Worm (Caenorhabditis elegans) whole organism, young adult: ENCODE data around the gene sra-33.

ENCODE experiments used
- C06A6.2 ChIP-seq: fragments of 200-800 bp; sonication (Bioruptor generic); conservative IDR thresholded peaks from 2 replicates; pipeline ENCODE4 v1.3.6; 2022; ENCODE audit warnings: missing genetic modification characterization, missing compliant biosample characterization
- hmg-20 ChIP-seq: fragments of 200-800 bp; sonication (Bioruptor generic); IDR thresholded peaks from 2 replicates; pipeline ENCODE4 v1.3.6; 2022; ENCODE audit warnings: missing genetic modification reagents, missing genetic modification characterization, missing compliant biosample characterization
- let-526 ChIP-seq: fragments of 200-800 bp; sonication (Bioruptor generic); IDR thresholded peaks from 2 replicates; pipeline ENCODE4 v1.3.6; 2022; ENCODE audit warnings: missing genetic modification reagents, missing genetic modification characterization, missing compliant biosample characterization
- let-607 ChIP-seq, 2 experiments: fragments of 200-800 bp in 1 of 2; sonication (Bioruptor generic) in 1 of 2; sonication (generic microtip) in 1 of 2; optimal IDR thresholded peaks; 2 replicates each; lab custom pipeline; 2016 to 2018; ENCODE audit warnings: mild to moderate bottlenecking in 2 of 2, missing compliant biosample characterization in 2 of 2, missing genetic modification characterization in 2 of 2, moderate library complexity in 2 of 2, missing genotype in 1 of 2
- snpc-4 ChIP-seq, 5 experiments: fragments of 150-350 bp in 1 of 5; sonication (generic microtip) in 4 of 5; optimal IDR thresholded peaks; 2 replicates each; lab custom pipeline; 2014 to 2018; ENCODE audit warnings: missing genetic modification characterization in 5 of 5, missing biosample characterization in 3 of 5, antibody characterized with exemption in 2 of 5, mild to moderate bottlenecking in 2 of 5, missing compliant biosample characterization in 2 of 5, missing genotype in 2 of 5, moderate library complexity in 2 of 5, missing genetic modification reagents in 1 of 5
- unc-130 ChIP-seq: sonication (generic microtip); optimal IDR thresholded peaks from 2 replicates; lab custom pipeline; 2016; ENCODE audit warnings: missing genetic modification reagents, missing genetic modification characterization, missing compliant biosample characterization
- zim-3 ChIP-seq: sonication (generic microtip); optimal IDR thresholded peaks from 2 replicates; lab custom pipeline; 2017; ENCODE audit warnings: mild to moderate bottlenecking, missing genetic modification characterization, moderate library complexity, missing compliant biosample characterization
- ztf-25 ChIP-seq: fragments of 200-800 bp; sonication (Bioruptor generic); IDR thresholded peaks from 2 replicates; pipeline ENCODE4 v1.3.6; 2022; ENCODE audit warnings: missing genetic modification reagents, missing genetic modification characterization, missing compliant biosample characterization

DNA sequence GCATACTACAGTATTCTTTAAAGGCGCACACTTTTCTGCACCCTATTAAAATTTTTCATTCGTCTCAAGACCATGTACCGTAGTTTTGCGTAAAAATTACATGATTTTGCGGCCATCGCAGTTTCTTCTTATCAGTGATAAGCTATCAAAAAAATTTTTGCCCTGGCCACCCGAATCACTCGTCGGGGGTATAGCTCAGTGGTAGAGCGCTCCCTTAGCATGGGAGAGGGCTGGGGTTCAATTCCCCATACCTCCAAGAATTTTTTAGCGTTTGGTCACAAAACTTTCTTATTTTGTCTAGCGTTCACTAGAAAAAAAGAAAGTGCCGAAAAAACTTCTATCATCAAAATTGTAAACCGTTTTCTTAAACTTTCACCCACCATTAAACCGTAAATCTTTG lies 28.2 kb upstream of the sra-33 start:
- TF ChIP-seq snpc-4 (GFP tag; optimal IDR thresholded peaks at IDR 0.05; lab: Kevin White, UChicago) (no peak), snpc-4 (tag; optimal IDR thresholded peaks at IDR 0.05; lab: Kevin White, UChicago) (no peak), ztf-25 (GFP tag; lab: Robert Waterston, UW) (no peak), let-526 (GFP tag; lab: Robert Waterston, UW) (no peak), unc-130 (GFP tag; lab: Kevin White, UChicago) (no peak), zim-3 (no peak), let-607 (tag; optimal IDR thresholded peaks at IDR 0.05; lab: Kevin White, UChicago) (no peak), hmg-20 (GFP tag; lab: Robert Waterston, UW) (no peak), C06A6.2 (GFP tag; lab: Robert Waterston, UW) (no peak)
